Fruit fly (Drosophila melanogaster): ENCODE results near the gene CG15260.
A peak's percentile ranks its signal among the peaks of the same experiment; 100 is the strongest.

Gene CG15260

DNA sequence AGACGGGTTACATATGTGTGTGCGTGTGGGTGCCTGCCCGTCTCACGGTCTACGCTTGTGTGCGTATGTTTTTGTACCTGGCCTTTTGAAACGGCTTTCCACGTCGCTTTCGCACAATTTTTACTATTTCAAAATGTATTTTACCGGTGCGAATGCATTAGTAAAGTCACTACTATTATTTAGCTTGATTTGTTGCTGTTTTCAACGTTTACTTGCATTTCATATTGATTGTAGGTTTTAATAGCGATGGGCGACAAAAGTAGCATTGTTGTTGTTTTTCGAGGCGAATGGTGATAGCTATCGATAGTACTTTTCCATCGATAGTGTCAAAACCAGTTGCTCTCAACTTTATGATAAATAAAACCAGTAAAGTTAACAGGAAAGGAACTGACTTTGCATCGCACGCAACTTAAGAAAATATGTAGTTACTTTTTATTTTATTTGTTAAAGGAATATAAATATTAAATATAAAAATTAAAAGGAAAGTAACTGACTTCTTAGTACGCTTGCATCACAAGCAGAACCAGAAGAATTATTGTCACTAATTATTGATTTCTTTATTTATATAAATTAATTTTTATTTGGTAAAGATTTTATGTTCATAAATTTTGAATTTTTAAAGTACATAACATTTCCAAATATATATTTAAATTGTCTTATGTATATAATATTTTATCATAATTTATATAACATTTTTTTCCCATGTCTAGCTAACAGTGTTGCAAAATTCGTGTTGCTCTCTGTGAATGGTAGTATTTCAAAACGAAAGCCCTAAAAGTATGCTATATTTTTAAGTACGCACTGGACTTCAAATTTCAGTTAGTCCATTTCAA is 20.1 kb downstream of the CG15260 start, which contains the start of gene Cul3 (continued):
- TF ChIP-seq caup (GFP tag; optimal IDR thresholded peaks at IDR 0.05; ENCODE audit: severe bottlenecking) (no peak), CG14710 (tag; optimal IDR thresholded peaks at IDR 0.05) (peak; percentile 28), gsb-n (tag; optimal IDR thresholded peaks at IDR 0.05) (peak; percentile 1), Neu2 (GFP tag; optimal IDR thresholded peaks at IDR 0.05; ENCODE audit: borderline replicate concordance) (no peak), CG6272 (GFP tag; IDR thresholded peaks at IDR 0.05) (peak; percentile 37), ems (GFP tag; optimal IDR thresholded peaks at IDR 0.05) (no peak), oc (tag; optimal IDR thresholded peaks at IDR 0.05) (no peak), slou (GFP tag; optimal IDR thresholded peaks at IDR 0.05) (no peak), Lhr (GFP tag; optimal IDR thresholded peaks at IDR 0.05) (peak; percentile 8), Sin3A (optimal IDR thresholded peaks at IDR 0.05) (peak; percentile 24), CG11504 (tag; optimal IDR thresholded peaks at IDR 0.05) (peak; percentile 57), CG10462 (GFP tag; optimal IDR thresholded peaks at IDR 0.05) (no peak), CG18011 (GFP tag; optimal IDR thresholded peaks at IDR 0.05) (no peak), Vsx1 (GFP tag; optimal IDR thresholded peaks at IDR 0.05) (no peak), Sox102F (GFP tag; optimal IDR thresholded peaks at IDR 0.05) (no peak), CG30020 (tag; optimal IDR thresholded peaks at IDR 0.05) (peak; percentile 41), CG2129 (GFP tag; IDR thresholded peaks at IDR 0.05; ENCODE audit: partially characterized antibody) (peak; percentile 65), NC2β (GFP tag; optimal IDR thresholded peaks at IDR 0.05) (no peak), CG4820 (GFP tag; optimal IDR thresholded peaks at IDR 0.05) (no peak), Pdp1 (GFP tag; optimal IDR thresholded peaks at IDR 0.05) (peak in 1 of 2 experiments; percentile 89), CG10274 (GFP tag; optimal IDR thresholded peaks at IDR 0.05) (no peak), BEAF-32 (GFP tag; optimal IDR thresholded peaks at IDR 0.05) (peak; percentile 77), mld (GFP tag; IDR thresholded peaks at IDR 0.05; ENCODE audit: partially characterized antibody) (peak; percentile 68), CoRest (tag; optimal IDR thresholded peaks at IDR 0.05) (peak; percentile 38), CG7839 (tag; optimal IDR thresholded peaks at IDR 0.05) (peak; percentile 49), row (GFP tag; IDR thresholded peaks at IDR 0.05) (peak; percentile 85), CG32532 (GFP tag; IDR thresholded peaks at IDR 0.05) (peak; percentile 40), zen2 (GFP tag; IDR thresholded peaks at IDR 0.05; ENCODE audit: partially characterized antibody) (peak; percentile 58; the same call in 2 of the 3 replicates), Blimp-1 (GFP tag; optimal IDR thresholded peaks at IDR 0.05) (no peak), Opbp (GFP tag; IDR thresholded peaks at IDR 0.05; ENCODE audit: partially characterized antibody) (peak; percentile 85), yki (optimal IDR thresholded peaks at IDR 0.05) (no peak), CG4617 (GFP tag; optimal IDR thresholded peaks at IDR 0.05; ENCODE audit: borderline replicate concordance) (peak; percentile 61), danr (GFP tag; IDR thresholded peaks at IDR 0.05) (no peak), Ptx1 (GFP tag; IDR thresholded peaks at IDR 0.05) (peak; percentile 14; the same call in 1 of the 2 replicates), CG17568 (GFP tag; optimal IDR thresholded peaks at IDR 0.05) (no peak), Atf6 (GFP tag; IDR thresholded peaks at IDR 0.05) (no peak), NK7.1 (GFP tag; optimal IDR thresholded peaks at IDR 0.05) (no peak), CG18262 (tag; optimal IDR thresholded peaks at IDR 0.05) (peak; percentile 52), Bteb2 (GFP tag; optimal IDR thresholded peaks at IDR 0.05) (no peak), cwo (GFP tag; optimal IDR thresholded peaks at IDR 0.05) (no peak), CG14050 (GFP tag; IDR thresholded peaks at IDR 0.05) (no peak), CG18619 (GFP tag; optimal IDR thresholded peaks at IDR 0.05) (no peak), MESR4 (GFP tag; optimal IDR thresholded peaks at IDR 0.05) (peak; percentile 90), CG11398 (GFP tag; optimal IDR thresholded peaks at IDR 0.05) (no peak), pzg (GFP tag; optimal IDR thresholded peaks at IDR 0.05) (peak; percentile 35), CG32767 (GFP tag; IDR thresholded peaks at IDR 0.05) (no peak), sens (GFP tag) (peak; percentile 82)

Data from whole organism, embryonic.